Worm (Caenorhabditis elegans) whole organism, L4 larva: ENCODE data around the gene ZK180.8.

ENCODE experiments used
- F10B5.3 ChIP-seq: sonication (generic microtip); optimal IDR thresholded peaks from 2 replicates; lab custom pipeline; 2016; ENCODE audit warnings: mild to moderate bottlenecking, missing genetic modification characterization, missing compliant biosample characterization
- F44E2.7 ChIP-seq: fragments of 200-800 bp; sonication (Bioruptor generic); IDR thresholded peaks from 2 replicates; pipeline ENCODE4 v2.1.2; 2022; ENCODE audit warnings: missing genetic modification characterization, missing compliant biosample characterization
- F49E8.2 ChIP-seq: sonication (generic microtip); optimal IDR thresholded peaks from 2 replicates; lab custom pipeline; 2016; ENCODE audit warnings: missing compliant biosample characterization, mild to moderate bottlenecking, missing genetic modification characterization, borderline replicate concordance
- T26A8.4 ChIP-seq: fragments of 200-800 bp; sonication (Bioruptor generic); IDR thresholded peaks from 2 replicates; pipeline ENCODE4 v1.3.6; 2022; ENCODE audit warnings: missing genetic modification characterization, missing compliant biosample characterization
- Y105C5A.15 ChIP-seq: fragments of 200-800 bp; sonication (Bioruptor generic); IDR thresholded peaks from 2 replicates; pipeline ENCODE4 v1.3.6; 2022; ENCODE audit warnings: missing genetic modification characterization, missing compliant biosample characterization
- Y48G9A.11 ChIP-seq: fragments of 200-800 bp; sonication (Bioruptor generic); IDR thresholded peaks from 2 replicates; pipeline ENCODE4 v1.3.6; 2022; ENCODE audit warnings: missing genetic modification reagents, missing genetic modification characterization, missing compliant biosample characterization
- Y75B8A.6 ChIP-seq: fragments of 200-800 bp; sonication (Bioruptor generic); IDR thresholded peaks from 2 replicates; pipeline ENCODE4 v1.3.6; 2022; ENCODE audit warnings: missing genetic modification reagents, missing genetic modification characterization, missing compliant biosample characterization
- ZK337.2 ChIP-seq: fragments of 200-800 bp; sonication (Bioruptor generic); IDR thresholded peaks from 2 replicates; pipeline ENCODE4 v1.3.6; 2022; ENCODE audit warnings: missing genetic modification reagents, missing genetic modification characterization, missing compliant biosample characterization
- ceh-20 ChIP-seq: fragments of 200-800 bp; sonication (Bioruptor generic); IDR thresholded peaks from 2 replicates; pipeline ENCODE4 v1.3.6; 2022; ENCODE audit warnings: missing genetic modification reagents, missing genetic modification characterization, missing compliant biosample characterization
- ceh-62 ChIP-seq: sonication (generic microtip); optimal IDR thresholded peaks from 2 replicates; lab custom pipeline; 2017; ENCODE audit warnings: missing biosample characterization, missing genetic modification characterization
- ceh-82 ChIP-seq: sonication (generic microtip); optimal IDR thresholded peaks from 2 replicates; lab custom pipeline; 2017; ENCODE audit warnings: missing biosample characterization, missing genetic modification characterization
- cey-2 ChIP-seq: sonication (generic microtip); optimal IDR thresholded peaks from 3 replicates; lab custom pipeline; 2017; ENCODE audit warnings: missing genetic modification characterization, mild to moderate bottlenecking, missing compliant biosample characterization, antibody characterized with exemption, borderline replicate concordance; ENCODE audit not compliant: insufficient read depth
- daf-12 ChIP-seq: fragments of 150-350 bp; optimal IDR thresholded peaks from 2 replicates; lab custom pipeline; 2014; ENCODE audit warnings: missing biosample characterization, missing genetic modification reagents, missing genetic modification characterization
- daf-16 ChIP-seq, 3 experiments: sonication (generic microtip); optimal IDR thresholded peaks; 2 replicates each; lab custom pipeline; 2016 to 2017; ENCODE audit warnings: missing genetic modification characterization in 3 of 3, missing genetic modification reagents in 3 of 3, mild to moderate bottlenecking in 2 of 3, missing compliant biosample characterization in 2 of 3, missing biosample characterization in 1 of 3, moderate library complexity in 1 of 3
- daf-19 ChIP-seq: fragments of 200-800 bp; sonication (Bioruptor generic); conservative IDR thresholded peaks from 2 replicates; pipeline ENCODE4 v1.3.6; 2022; ENCODE audit warnings: missing genetic modification characterization, missing compliant biosample characterization
- dmd-6 ChIP-seq: fragments of 200-800 bp; sonication (Bioruptor generic); IDR thresholded peaks from 2 replicates; pipeline ENCODE4 v1.3.6; 2022; ENCODE audit warnings: missing genetic modification reagents, missing genetic modification characterization, missing compliant biosample characterization
- dve-1 ChIP-seq: sonication (generic microtip); optimal IDR thresholded peaks from 2 replicates; lab custom pipeline; 2017; ENCODE audit warnings: antibody characterized with exemption, mild to moderate bottlenecking, missing genetic modification characterization, missing compliant biosample characterization; ENCODE audit not compliant: insufficient read depth
- egl-43 ChIP-seq: fragments of 200-800 bp; sonication (Bioruptor generic); IDR thresholded peaks from 2 replicates; pipeline ENCODE4 v1.3.6; 2022; ENCODE audit warnings: missing genetic modification reagents, missing genetic modification characterization, missing compliant biosample characterization
- fkh-10 ChIP-seq: fragments of 150-350 bp; optimal IDR thresholded peaks from 2 replicates; lab custom pipeline; 2014; ENCODE audit warnings: missing biosample characterization, missing genetic modification reagents, missing genetic modification characterization
- fos-1 ChIP-seq: fragments of 150-350 bp; optimal IDR thresholded peaks from 2 replicates; lab custom pipeline; 2014; ENCODE audit warnings: missing biosample characterization, missing genetic modification characterization
- gei-8 ChIP-seq: fragments of 200-800 bp; sonication (Bioruptor generic); optimal IDR thresholded peaks from 2 replicates; lab custom pipeline; 2018; ENCODE audit warnings: mild to moderate bottlenecking, missing genetic modification characterization, missing compliant biosample characterization
- hlh-11 ChIP-seq: fragments of 200-800 bp; sonication (Bioruptor generic); optimal IDR thresholded peaks from 2 replicates; lab custom pipeline; 2018; ENCODE audit warnings: mild to moderate bottlenecking, missing genetic modification characterization, missing compliant biosample characterization
- hlh-30 ChIP-seq: sonication (generic microtip); optimal IDR thresholded peaks from 2 replicates; lab custom pipeline; 2017; ENCODE audit warnings: antibody characterized with exemption, mild to moderate bottlenecking, missing genetic modification characterization, missing compliant biosample characterization; ENCODE audit not compliant: insufficient read depth
- hmg-1.1 ChIP-seq: fragments of 200-800 bp; sonication (Bioruptor generic); IDR thresholded peaks from 2 replicates; pipeline ENCODE4 v1.3.6; 2022; ENCODE audit warnings: missing genetic modification reagents, missing genetic modification characterization, missing compliant biosample characterization
- lin-29 ChIP-seq: fragments of 200-800 bp; sonication (Bioruptor generic); IDR thresholded peaks from 2 replicates; pipeline ENCODE4 v1.3.6; 2022; ENCODE audit warnings: missing genetic modification reagents, missing genetic modification characterization, missing compliant biosample characterization
- lin-38 ChIP-seq: fragments of 200-800 bp; sonication (Bioruptor generic); IDR thresholded peaks from 2 replicates; pipeline ENCODE4 v1.3.6; 2022; ENCODE audit warnings: missing genetic modification reagents, missing genetic modification characterization, missing compliant biosample characterization
- madf-5 ChIP-seq, 2 experiments: fragments of 200-800 bp; sonication (Bioruptor generic); IDR thresholded peaks; 2 replicates each; pipeline ENCODE4 v1.3.6; 2022; ENCODE audit warnings: missing compliant biosample characterization in 2 of 2, missing genetic modification characterization in 2 of 2
- mdl-1 ChIP-seq, 2 experiments: fragments of 150-350 bp in 1 of 2; sonication (generic microtip) in 1 of 2; optimal IDR thresholded peaks; 2 replicates each; lab custom pipeline; 2014 to 2017; ENCODE audit warnings: missing biosample characterization in 2 of 2, missing genetic modification characterization in 2 of 2
- mxl-2 ChIP-seq: fragments of 200-800 bp; sonication (Bioruptor generic); conservative IDR thresholded peaks from 2 replicates; pipeline ENCODE4 v1.3.6; 2022; ENCODE audit warnings: missing genetic modification reagents, missing genetic modification characterization, missing compliant biosample characterization
- mxl-3 ChIP-seq: fragments of 200-800 bp; sonication (Bioruptor generic); optimal IDR thresholded peaks from 2 replicates; lab custom pipeline; 2018; ENCODE audit warnings: mild to moderate bottlenecking, missing genetic modification characterization, missing compliant biosample characterization
- nhr-10 ChIP-seq: fragments of 150-350 bp; optimal IDR thresholded peaks from 2 replicates; lab custom pipeline; 2014; ENCODE audit warnings: missing biosample characterization, missing genetic modification characterization
- nhr-111 ChIP-seq: fragments of 200-800 bp; sonication (Bioruptor generic); optimal IDR thresholded peaks from 2 replicates; lab custom pipeline; 2018; ENCODE audit warnings: mild to moderate bottlenecking, missing genetic modification characterization, missing compliant biosample characterization
- nhr-25 ChIP-seq: sonication (generic microtip); optimal IDR thresholded peaks from 2 replicates; lab custom pipeline; 2017; ENCODE audit warnings: missing genetic modification characterization, mild to moderate bottlenecking, missing compliant biosample characterization, antibody characterized with exemption, moderate library complexity, borderline replicate concordance; ENCODE audit not compliant: insufficient read depth
- nhr-28 ChIP-seq: fragments of 150-350 bp; optimal IDR thresholded peaks from 2 replicates; lab custom pipeline; 2014; ENCODE audit warnings: missing biosample characterization, missing genetic modification characterization
- nhr-6 ChIP-seq: fragments of 150-350 bp; optimal IDR thresholded peaks from 2 replicates; lab custom pipeline; 2014; ENCODE audit warnings: missing biosample characterization, missing genetic modification characterization
- nhr-76 ChIP-seq: fragments of 150-350 bp; optimal IDR thresholded peaks from 2 replicates; lab custom pipeline; 2014; ENCODE audit warnings: missing biosample characterization, missing genetic modification characterization
- nhr-77 ChIP-seq: fragments of 150-350 bp; optimal IDR thresholded peaks from 2 replicates; lab custom pipeline; 2014; ENCODE audit warnings: missing biosample characterization, missing genetic modification characterization
- pha-4 ChIP-seq, 2 experiments: fragments of 150-350 bp in 1 of 2; fragments of 200-800 bp in 1 of 2; sonication (Bioruptor generic) in 1 of 2; IDR thresholded peaks in 1 of 2; optimal IDR thresholded peaks in 1 of 2; 2 replicates each; pipeline versions ENCODE4 v1.3.6 to Lab custom; 2014 to 2022; ENCODE audit warnings: missing genetic modification characterization in 2 of 2, missing genetic modification reagents in 2 of 2, missing biosample characterization in 1 of 2, missing compliant biosample characterization in 1 of 2
- pqm-1 ChIP-seq: sonication (generic microtip); optimal IDR thresholded peaks from 2 replicates; lab custom pipeline; 2017; ENCODE audit warnings: missing biosample characterization, missing genetic modification characterization
- sdz-12 ChIP-seq: fragments of 200-800 bp; sonication (Bioruptor generic); optimal IDR thresholded peaks from 2 replicates; lab custom pipeline; 2018; ENCODE audit warnings: mild to moderate bottlenecking, missing genetic modification characterization, missing compliant biosample characterization
- snpc-4 ChIP-seq: fragments of 150-350 bp; optimal IDR thresholded peaks from 2 replicates; lab custom pipeline; 2014; ENCODE audit warnings: missing biosample characterization, missing genetic modification characterization
- tag-97 ChIP-seq: fragments of 200-800 bp; sonication (Bioruptor generic); IDR thresholded peaks from 2 replicates; pipeline ENCODE4 v1.3.6; 2022; ENCODE audit warnings: missing genetic modification characterization, missing compliant biosample characterization
- vab-7 ChIP-seq: fragments of 200-800 bp; sonication (Bioruptor generic); IDR thresholded peaks from 2 replicates; pipeline ENCODE4 v1.3.6; 2022; ENCODE audit warnings: missing genetic modification reagents, missing genetic modification characterization, missing compliant biosample characterization
- zfp-2 ChIP-seq: sonication (generic microtip); optimal IDR thresholded peaks from 2 replicates; lab custom pipeline; 2016; ENCODE audit warnings: mild to moderate bottlenecking, missing genetic modification characterization, missing compliant biosample characterization
- zfp-3 ChIP-seq: fragments of 200-800 bp; sonication (Bioruptor generic); conservative IDR thresholded peaks from 2 replicates; pipeline ENCODE4 v1.3.6; 2022; ENCODE audit warnings: missing genetic modification reagents, missing genetic modification characterization, missing compliant biosample characterization

The ZK180.8 gene

DNA sequence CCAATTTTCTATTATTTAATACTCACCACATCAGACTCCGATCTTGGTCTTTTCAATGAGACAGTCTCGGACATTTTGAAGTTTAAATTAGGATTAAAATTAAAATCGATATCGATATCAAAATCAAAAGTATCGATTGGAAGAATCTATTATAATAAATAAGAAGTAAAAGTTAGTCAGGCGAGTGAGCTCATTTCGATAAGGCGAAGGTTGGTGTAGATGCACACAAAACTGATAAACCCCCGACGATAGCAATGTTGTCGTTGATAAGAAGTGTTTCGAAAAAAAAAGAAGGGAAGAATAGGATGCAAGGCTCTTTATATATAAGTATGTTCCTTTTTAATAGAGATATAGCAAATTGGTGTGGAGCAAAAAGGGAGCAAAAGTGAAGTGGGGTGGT, 29.0 kb downstream of the ZK180.8 start, which contains the start of gene M01H9.4 (continued):
- TF ChIP-seq F49E8.2 (no peak), daf-19 (GFP tag; lab: Robert Waterston, UW) (no peak), egl-43 (no peak), daf-12 (tag; lab: Kevin White, UChicago) (no peak), mdl-1 (tag; optimal IDR thresholded peaks at IDR 0.05; lab: Kevin White, UChicago) (no peak), mxl-3 (GFP tag; lab: Kevin White, UChicago) (peak; percentile 4), madf-5 (GFP tag; IDR thresholded peaks at IDR 0.05; lab: Robert Waterston, UW) (no peak), ZK337.2 (GFP tag; lab: Robert Waterston, UW) (no peak), lin-38 (GFP tag; lab: Robert Waterston, UW) (no peak), nhr-10 (tag; lab: Kevin White, UChicago) (no peak), cey-2 (tag; lab: Kevin White, UChicago) (no peak), dmd-6 (peak; percentile 76), vab-7 (no peak), T26A8.4 (GFP tag; lab: Robert Waterston, UW) (no peak), fkh-10 (no peak), Y75B8A.6 (no peak), mxl-2 (GFP tag; lab: Robert Waterston, UW) (no peak), lin-29 (no peak), nhr-25 (tag; lab: Kevin White, UChicago) (no peak), tag-97 (GFP tag; lab: Robert Waterston, UW) (no peak), sdz-12 (GFP tag; lab: Kevin White, UChicago) (no peak), F44E2.7 (GFP tag; lab: Robert Waterston, UW) (no peak), hlh-11 (tag; lab: Kevin White, UChicago) (peak; percentile 67), ceh-62 (tag; lab: Kevin White, UChicago) (no peak), fos-1 (no peak), nhr-111 (GFP tag; lab: Kevin White, UChicago) (no peak), Y48G9A.11 (GFP tag; lab: Robert Waterston, UW) (no peak), nhr-76 (no peak), pha-4 (GFP tag; IDR thresholded peaks at IDR 0.05; lab: Robert Waterston, UW) (no peak), pha-4 (tag; optimal IDR thresholded peaks at IDR 0.05; lab: Kevin White, UChicago) (no peak), nhr-6 (tag; lab: Kevin White, UChicago) (no peak), nhr-77 (tag; lab: Kevin White, UChicago) (peak; percentile 50), F10B5.3 (tag; lab: Kevin White, UChicago) (no peak), zfp-3 (GFP tag; lab: Robert Waterston, UW) (no peak)

DNA sequence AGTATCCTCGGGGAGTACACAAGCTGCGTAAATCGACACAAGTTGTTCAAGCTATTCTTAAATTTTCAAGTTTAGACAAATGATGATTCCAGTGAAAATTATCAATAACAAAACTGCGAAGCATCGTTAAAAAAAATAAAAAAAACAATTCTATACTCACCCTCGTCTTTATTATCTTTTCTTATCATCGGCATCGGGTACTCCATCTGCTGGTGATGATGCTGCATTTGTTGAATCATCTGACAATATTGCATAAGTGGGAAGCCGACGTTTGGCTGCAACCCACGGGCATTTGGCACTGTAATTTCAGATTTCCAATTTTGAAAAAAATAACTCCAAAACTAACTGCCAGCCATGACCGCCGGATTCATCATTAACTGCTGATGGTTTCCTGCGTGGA, 30.2 kb downstream of the ZK180.8 start:
- TF ChIP-seq nhr-77 (tag; lab: Kevin White, UChicago) (no peak), zfp-2 (tag; lab: Kevin White, UChicago) (no peak), nhr-6 (tag; lab: Kevin White, UChicago) (no peak), dmd-6 (no peak), ceh-82 (tag; lab: Kevin White, UChicago) (no peak), hlh-30 (tag; lab: Kevin White, UChicago) (peak; percentile 41), vab-7 (no peak), hmg-1.1 (GFP tag; lab: Robert Waterston, UW) (no peak), ceh-20 (GFP tag; lab: Robert Waterston, UW) (no peak), gei-8 (GFP tag; lab: Kevin White, UChicago) (no peak), T26A8.4 (GFP tag; lab: Robert Waterston, UW) (no peak), tag-97 (GFP tag; lab: Robert Waterston, UW) (no peak), pqm-1 (peak; percentile 6), daf-16 (GFP tag; optimal IDR thresholded peaks at IDR 0.05; lab: Kevin White, UChicago) (no peak), daf-16 (tag; optimal IDR thresholded peaks at IDR 0.05; lab: Kevin White, UChicago) (peak; percentile 59), Y105C5A.15 (GFP tag; lab: Robert Waterston, UW) (no peak), nhr-28 (peak; percentile 31), mdl-1 (tag; optimal IDR thresholded peaks at IDR 0.05; lab: Kevin White, UChicago) (no peak), dve-1 (tag; lab: Kevin White, UChicago) (peak; percentile 13), snpc-4 (tag; lab: Kevin White, UChicago) (no peak)
